Worm (Caenorhabditis elegans) whole organism, L4 larva: ENCODE measurements around the gene sru-22.

Experiments used
- attf-4 ChIP-seq: sonication (generic microtip); optimal IDR thresholded peaks from 3 replicates; lab custom pipeline; 2017; ENCODE audit warnings: missing biosample characterization, missing genetic modification characterization
- ces-1 ChIP-seq: fragments of 150-350 bp; sonication (generic microtip); optimal IDR thresholded peaks from 4 replicates; lab custom pipeline; 2014; ENCODE audit warnings: missing biosample characterization, missing genetic modification reagents, missing genetic modification characterization
- dpl-1 ChIP-seq: fragments of 150-350 bp; optimal IDR thresholded peaks from 2 replicates; lab custom pipeline; 2014; ENCODE audit warnings: missing biosample characterization, missing genetic modification reagents, missing genetic modification characterization
- fkh-10 ChIP-seq: fragments of 150-350 bp; optimal IDR thresholded peaks from 2 replicates; lab custom pipeline; 2014; ENCODE audit warnings: missing biosample characterization, missing genetic modification reagents, missing genetic modification characterization
- fos-1 ChIP-seq: fragments of 150-350 bp; optimal IDR thresholded peaks from 2 replicates; lab custom pipeline; 2014; ENCODE audit warnings: missing biosample characterization, missing genetic modification characterization
- gei-8 ChIP-seq: fragments of 200-800 bp; sonication (Bioruptor generic); optimal IDR thresholded peaks from 2 replicates; lab custom pipeline; 2018; ENCODE audit warnings: mild to moderate bottlenecking, missing genetic modification characterization, missing compliant biosample characterization
- lin-15B ChIP-seq: fragments of 150-350 bp; sonication (generic microtip); optimal IDR thresholded peaks from 3 replicates; lab custom pipeline; 2014; ENCODE audit warnings: missing biosample characterization, missing genetic modification characterization
- lin-39 ChIP-seq: fragments of 150-350 bp; optimal IDR thresholded peaks from 2 replicates; lab custom pipeline; 2014; ENCODE audit warnings: missing biosample characterization, missing genetic modification reagents, missing genetic modification characterization
- nhr-11 ChIP-seq: fragments of 150-350 bp; optimal IDR thresholded peaks from 2 replicates; lab custom pipeline; 2014; ENCODE audit warnings: missing biosample characterization, missing genetic modification characterization
- nhr-25 ChIP-seq: sonication (generic microtip); optimal IDR thresholded peaks from 2 replicates; lab custom pipeline; 2017; ENCODE audit warnings: missing genetic modification characterization, mild to moderate bottlenecking, missing compliant biosample characterization, antibody characterized with exemption, moderate library complexity, borderline replicate concordance; ENCODE audit not compliant: insufficient read depth
- nhr-77 ChIP-seq: fragments of 150-350 bp; optimal IDR thresholded peaks from 2 replicates; lab custom pipeline; 2014; ENCODE audit warnings: missing biosample characterization, missing genetic modification characterization
- snpc-4 ChIP-seq: fragments of 150-350 bp; optimal IDR thresholded peaks from 2 replicates; lab custom pipeline; 2014; ENCODE audit warnings: missing biosample characterization, missing genetic modification characterization

ce11 chrV:15957098-15957497, 17.6 kb downstream of the sru-22 start, which contains the start of gene F36G9.3:
- no peak for TF ChIP-seq fos-1 (tag; lab: Kevin White, UChicago)
- no peak for TF ChIP-seq nhr-77 (tag; lab: Kevin White, UChicago)
- TF ChIP-seq lin-15B (tag; lab: Kevin White, UChicago) = no peak
- TF ChIP-seq nhr-11 (tag; lab: Kevin White, UChicago) = no peak
- no peak for TF ChIP-seq dpl-1 (GFP tag; lab: Kevin White, UChicago)
- TF ChIP-seq fkh-10 (GFP tag; lab: Kevin White, UChicago) = no peak
- no peak for TF ChIP-seq attf-4 (tag; lab: Kevin White, UChicago)
- TF ChIP-seq lin-39 (tag; lab: Kevin White, UChicago) = no peak
- TF ChIP-seq snpc-4 (tag; lab: Kevin White, UChicago) = no peak
- TF ChIP-seq gei-8 (GFP tag; lab: Kevin White, UChicago) = no peak
- no peak for TF ChIP-seq ces-1 (GFP tag; lab: Kevin White, UChicago)
- no peak for TF ChIP-seq nhr-25 (tag; lab: Kevin White, UChicago)
